Worm (Caenorhabditis elegans) whole organism, L1 larva: Measurements from ENCODE around the gene C05C12.1.

ENCODE experiments used
- ceh-82 ChIP-seq, 3 experiments: fragments of 150-350 bp in 1 of 3; sonication (generic microtip) in 2 of 3; optimal IDR thresholded peaks; 2 replicates each; lab custom pipeline; 2014 to 2017; ENCODE audit warnings: missing biosample characterization in 3 of 3, missing genetic modification characterization in 3 of 3
- lin-35 ChIP-seq, 2 experiments: fragments of 150-350 bp; optimal IDR thresholded peaks; 2 replicates each; lab custom pipeline; 2014; ENCODE audit warnings: missing biosample characterization in 2 of 2, missing genetic modification characterization in 2 of 2, missing genetic modification reagents in 2 of 2
- lin-39 ChIP-seq: fragments of 150-350 bp; optimal IDR thresholded peaks from 2 replicates; lab custom pipeline; 2014; ENCODE audit warnings: missing biosample characterization, missing genetic modification reagents, missing genetic modification characterization
- nhr-28 ChIP-seq: fragments of 150-350 bp; optimal IDR thresholded peaks from 2 replicates; lab custom pipeline; 2014; ENCODE audit warnings: missing biosample characterization, missing genetic modification characterization
- nhr-76 ChIP-seq: sonication (generic microtip); optimal IDR thresholded peaks from 2 replicates; lab custom pipeline; 2017; ENCODE audit warnings: missing biosample characterization, missing genetic modification characterization
- pag-3 ChIP-seq: sonication (generic microtip); optimal IDR thresholded peaks from 2 replicates; lab custom pipeline; 2017; ENCODE audit warnings: missing genetic modification characterization, mild to moderate bottlenecking, missing compliant biosample characterization, antibody characterized with exemption, borderline replicate concordance; ENCODE audit not compliant: insufficient read depth
- unc-62 ChIP-seq: fragments of 150-350 bp; optimal IDR thresholded peaks from 2 replicates; lab custom pipeline; 2014; ENCODE audit warnings: missing biosample characterization, missing genetic modification reagents, missing genetic modification characterization
- zag-1 ChIP-seq: fragments of 150-350 bp; optimal IDR thresholded peaks from 2 replicates; lab custom pipeline; 2014; ENCODE audit warnings: missing biosample characterization, missing genetic modification characterization

DNA sequence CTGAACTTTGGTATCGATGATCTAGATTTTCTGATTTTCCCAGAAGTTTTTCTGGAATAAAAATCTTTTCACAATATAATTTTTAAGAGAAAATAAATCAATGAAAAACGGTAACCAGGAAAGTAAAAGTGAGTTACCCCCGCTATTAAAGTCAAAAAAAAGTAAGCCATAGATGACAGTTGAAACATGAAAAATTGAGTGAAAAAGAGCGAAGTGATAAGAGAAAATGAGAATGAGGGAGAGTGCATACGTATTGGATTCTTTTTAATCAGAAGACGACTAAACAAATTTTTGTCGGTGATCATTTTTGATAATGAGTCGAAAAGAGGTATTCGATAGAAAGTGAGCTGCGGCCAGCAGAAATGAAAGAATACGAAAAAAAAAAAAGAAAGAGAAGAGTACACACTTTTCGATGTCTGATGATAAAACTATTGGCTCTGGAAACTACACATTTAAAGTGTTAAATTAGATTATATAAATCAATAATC, 5.7 kb downstream of the C05C12.1 start, which contains the start of gene gtl-1:
- TF ChIP-seq ceh-82 (tag; optimal IDR thresholded peaks at IDR 0.05; lab: Kevin White, UChicago), result no peak
- no peak for TF ChIP-seq nhr-28
- TF ChIP-seq lin-39, result no peak
- no peak for TF ChIP-seq nhr-76
- TF ChIP-seq lin-35 (GFP tag; optimal IDR thresholded peaks at IDR 0.05; lab: Kevin White, UChicago), result no peak
- TF ChIP-seq pag-3 (tag; lab: Kevin White, UChicago), result no peak
- no peak for TF ChIP-seq zag-1 (tag; lab: Kevin White, UChicago)
- TF ChIP-seq unc-62 (GFP tag; lab: Kevin White, UChicago), result no peak
